Worm (Caenorhabditis elegans): ENCODE measurements around the gene atg-18.
A peak's percentile ranks its signal among the peaks of the same experiment; 100 is the strongest.

The atg-18 gene

ce11 chrV:8653080-8653821 lies 22.1 kb upstream of the atg-18 start:
- TF ChIP-seq nhr-80 (tag; optimal IDR thresholded peaks at IDR 0.05) (peak; percentile 42), F57A8.1 (GFP tag; optimal IDR thresholded peaks at IDR 0.05) (no peak), ztf-26 (tag; optimal IDR thresholded peaks at IDR 0.05) (peak; percentile 1)

ce11 chrV:8652177-8652576 lies 21.1 kb upstream of the atg-18 start:
- TF ChIP-seq ztf-22 (GFP tag; optimal IDR thresholded peaks at IDR 0.05) (no peak), F39B2.1 (GFP tag; IDR thresholded peaks at IDR 0.05) (no peak), K11D2.4 (GFP tag; IDR thresholded peaks at IDR 0.05) (no peak), Y95B8A.8 (GFP tag; IDR thresholded peaks at IDR 0.05) (no peak), ZK185.1 (tag; optimal IDR thresholded peaks at IDR 0.05; ENCODE audit: poor library complexity, severe bottlenecking) (no peak), repo-1 (tag; optimal IDR thresholded peaks at IDR 0.05) (no peak), zfh-2 (GFP tag; conservative IDR thresholded peaks at IDR 0.05) (no peak), aptf-3 (GFP tag; IDR thresholded peaks at IDR 0.05) (no peak), nfya-1 (tag; optimal IDR thresholded peaks at IDR 0.05; ENCODE audit: borderline replicate concordance, insufficient read depth) (no peak), F57C9.4 (tag; optimal IDR thresholded peaks at IDR 0.05) (no peak), rcor-1 (GFP tag; IDR thresholded peaks at IDR 0.05) (no peak), tlf-1 (GFP tag; optimal IDR thresholded peaks at IDR 0.05) (no peak), xnd-1 (tag; optimal IDR thresholded peaks at IDR 0.05) (no peak), hmg-20 (GFP tag; IDR thresholded peaks at IDR 0.05) (no peak), somi-1 (GFP tag; optimal IDR thresholded peaks at IDR 0.05) (no peak), ceh-100 (GFP tag; IDR thresholded peaks at IDR 0.05) (no peak), F49E8.2 (tag; optimal IDR thresholded peaks at IDR 0.05; ENCODE audit: insufficient read depth) (no peak), lag-1 (GFP tag; IDR thresholded peaks at IDR 0.05) (no peak), ztf-28 (GFP tag; IDR thresholded peaks at IDR 0.05) (no peak)

ce11 chrV:8651007-8651711 lies 20.0 kb upstream of the atg-18 start:
- TF ChIP-seq Y95B8A.8 (GFP tag; IDR thresholded peaks at IDR 0.05) (no peak), T26A5.8 (tag; optimal IDR thresholded peaks at IDR 0.05) (no peak), sptf-2 (GFP tag; optimal IDR thresholded peaks at IDR 0.05) (peak; percentile 46), repo-1 (tag; optimal IDR thresholded peaks at IDR 0.05) (no peak), gei-17 (GFP tag; optimal IDR thresholded peaks at IDR 0.05) (no peak), hlh-26 (GFP tag; conservative IDR thresholded peaks at IDR 0.05) (no peak), egl-44 (GFP tag; IDR thresholded peaks at IDR 0.05) (peak; percentile 60; the same call in 1 of the 2 replicates), F49E8.2 (tag; optimal IDR thresholded peaks at IDR 0.05; ENCODE audit: insufficient read depth) (no peak), F39B2.1 (GFP tag; IDR thresholded peaks at IDR 0.05) (no peak), let-607 (tag; optimal IDR thresholded peaks at IDR 0.05) (peak; percentile 68 to 88), nhr-90 (tag; optimal IDR thresholded peaks at IDR 0.05) (peak; percentile 76), cebp-1 (GFP tag; IDR thresholded peaks at IDR 0.05) (no peak), cebp-1 (tag; optimal IDR thresholded peaks at IDR 0.05) (no peak), bed-1 (GFP tag; IDR thresholded peaks at IDR 0.05) (no peak), lin-40 (tag; optimal IDR thresholded peaks at IDR 0.05) (peak; percentile 56), ceh-27 (GFP tag; optimal IDR thresholded peaks at IDR 0.05) (no peak), pha-4 (tag; optimal IDR thresholded peaks at IDR 0.05) (peak; percentile 59), pbrm-1 (GFP tag; IDR thresholded peaks at IDR 0.05) (no peak), mxl-1 (tag; optimal IDR thresholded peaks at IDR 0.05) (no peak), dox-1 (GFP tag; IDR thresholded peaks at IDR 0.05) (peak; percentile 75), sea-2 (GFP tag; IDR thresholded peaks at IDR 0.05) (no peak), hmg-20 (GFP tag; IDR thresholded peaks at IDR 0.05) (no peak), tlf-1 (GFP tag; optimal IDR thresholded peaks at IDR 0.05) (peak; percentile 58), hmg-1.2 (GFP tag; IDR thresholded peaks at IDR 0.05) (no peak), ets-4 (GFP tag; optimal IDR thresholded peaks at IDR 0.05) (peak; percentile 97), B0261.1 (tag; optimal IDR thresholded peaks at IDR 0.05) (no peak), nhr-120 (GFP tag; IDR thresholded peaks at IDR 0.05) (no peak), attf-5 (GFP tag; optimal IDR thresholded peaks at IDR 0.05) (peak; percentile 30)
